Worm (Caenorhabditis elegans) whole organism, L3 larva: ENCODE data around the gene T25D3.4.

Experiments
- ceh-82 ChIP-seq: fragments of 150-350 bp; optimal IDR thresholded peaks from 2 replicates; lab custom pipeline; 2014; ENCODE audit warnings: missing biosample characterization, missing genetic modification characterization
- egl-27 ChIP-seq: sonication (generic microtip); optimal IDR thresholded peaks from 4 replicates; lab custom pipeline; 2017; ENCODE audit warnings: missing biosample characterization, missing genetic modification reagents, missing genetic modification characterization
- elt-2 ChIP-seq: sonication (generic microtip); optimal IDR thresholded peaks from 2 replicates; lab custom pipeline; 2016; ENCODE audit warnings: missing genetic modification reagents, mild to moderate bottlenecking, missing genetic modification characterization, missing compliant biosample characterization
- fkh-2 ChIP-seq: fragments of 150-350 bp; optimal IDR thresholded peaks from 2 replicates; lab custom pipeline; 2014; ENCODE audit warnings: missing biosample characterization, missing genetic modification reagents, missing genetic modification characterization
- fos-1 ChIP-seq: fragments of 150-350 bp; optimal IDR thresholded peaks from 2 replicates; lab custom pipeline; 2014; ENCODE audit warnings: missing biosample characterization, missing genetic modification characterization
- lin-39 ChIP-seq: fragments of 150-350 bp; optimal IDR thresholded peaks from 2 replicates; lab custom pipeline; 2018; ENCODE audit warnings: missing biosample characterization, missing genetic modification reagents, missing genetic modification characterization
- nhr-237 ChIP-seq: fragments of 150-350 bp; optimal IDR thresholded peaks from 2 replicates; lab custom pipeline; 2014; ENCODE audit warnings: missing biosample characterization, missing genetic modification characterization
- nhr-25 ChIP-seq: sonication (generic microtip); optimal IDR thresholded peaks from 2 replicates; lab custom pipeline; 2017; ENCODE audit warnings: missing biosample characterization, missing genetic modification characterization
- nhr-28 ChIP-seq: fragments of 150-350 bp; optimal IDR thresholded peaks from 2 replicates; lab custom pipeline; 2014; ENCODE audit warnings: missing biosample characterization, missing genetic modification characterization
- nhr-77 ChIP-seq: fragments of 150-350 bp; optimal IDR thresholded peaks from 2 replicates; lab custom pipeline; 2014; ENCODE audit warnings: missing biosample characterization, missing genetic modification characterization
- pha-4 ChIP-seq: fragments of 150-350 bp; optimal IDR thresholded peaks from 2 replicates; lab custom pipeline; 2014; ENCODE audit warnings: missing biosample characterization, missing genetic modification reagents, missing genetic modification characterization
- skn-1 ChIP-seq: fragments of 150-350 bp; optimal IDR thresholded peaks from 2 replicates; lab custom pipeline; 2014; ENCODE audit warnings: missing biosample characterization, missing genetic modification characterization
- tbx-2 ChIP-seq: sonication (generic microtip); optimal IDR thresholded peaks from 2 replicates; lab custom pipeline; 2016; ENCODE audit warnings: mild to moderate bottlenecking, missing genetic modification characterization, missing compliant biosample characterization
- zag-1 ChIP-seq: fragments of 150-350 bp; optimal IDR thresholded peaks from 2 replicates; lab custom pipeline; 2014; ENCODE audit warnings: missing biosample characterization, missing genetic modification characterization

DNA sequence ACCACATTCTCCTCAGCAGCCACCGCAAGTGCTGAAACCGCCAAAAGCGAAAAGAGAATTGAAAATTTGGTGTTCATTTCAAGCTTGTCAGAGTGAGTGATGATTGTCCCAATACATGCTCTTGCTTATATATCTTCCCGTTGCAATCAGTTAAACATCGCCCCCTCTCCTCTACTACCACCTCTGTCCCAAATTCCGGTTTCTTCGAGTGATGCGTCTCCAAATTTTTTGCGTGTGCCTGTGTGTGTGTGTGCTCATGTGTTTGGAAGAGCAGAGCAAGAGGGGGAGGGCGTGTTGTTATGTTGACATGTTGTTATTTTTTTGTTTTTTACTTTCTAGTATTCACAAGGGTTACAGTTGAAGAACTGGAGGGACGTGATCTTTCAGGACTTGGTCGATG is 47.4 kb downstream of the T25D3.4 start, which contains the start of gene abu-11:
- TF ChIP-seq nhr-28 (no peak), nhr-237 (tag; lab: Kevin White, UChicago) (no peak), zag-1 (no peak), nhr-25 (no peak), fos-1 (tag; lab: Kevin White, UChicago) (no peak), nhr-77 (tag; lab: Kevin White, UChicago) (no peak), elt-2 (no peak), lin-39 (tag; lab: Kevin White, UChicago) (no peak), tbx-2 (tag; lab: Kevin White, UChicago) (no peak), egl-27 (tag; lab: Kevin White, UChicago) (no peak), skn-1 (tag; lab: Kevin White, UChicago) (no peak), fkh-2 (no peak), pha-4 (tag; lab: Kevin White, UChicago) (no peak), ceh-82 (no peak)
